Worm (Caenorhabditis elegans) whole organism, L4 larva: ENCODE results near the gene C29H12.2.
A peak's percentile ranks its signal among the peaks of the same experiment; 100 is the strongest.

Experiments
- F26F4.8 ChIP-seq: fragments of 200-800 bp; sonication (Bioruptor generic); conservative IDR thresholded peaks from 2 replicates; pipeline ENCODE4 v1.3.6; 2022; ENCODE audit warnings: missing genetic modification characterization, missing compliant biosample characterization
- F37D6.2 ChIP-seq: sonication (generic microtip); optimal IDR thresholded peaks from 2 replicates; lab custom pipeline; 2016; ENCODE audit warnings: mild to moderate bottlenecking, missing genetic modification characterization, missing compliant biosample characterization
- R02D3.7 ChIP-seq: fragments of 150-350 bp; sonication (generic microtip); optimal IDR thresholded peaks from 3 replicates; lab custom pipeline; 2014; ENCODE audit warnings: missing biosample characterization, missing genetic modification characterization
- T26A8.4 ChIP-seq: fragments of 200-800 bp; sonication (Bioruptor generic); IDR thresholded peaks from 2 replicates; pipeline ENCODE4 v1.3.6; 2022; ENCODE audit warnings: missing genetic modification characterization, missing compliant biosample characterization
- Y5F2A.4 ChIP-seq: fragments of 200-800 bp; sonication (Bioruptor generic); optimal IDR thresholded peaks from 2 replicates; lab custom pipeline; 2018; ENCODE audit warnings: mild to moderate bottlenecking, missing genetic modification characterization, missing compliant biosample characterization
- Y75B8A.6 ChIP-seq: fragments of 200-800 bp; sonication (Bioruptor generic); IDR thresholded peaks from 2 replicates; pipeline ENCODE4 v1.3.6; 2022; ENCODE audit warnings: missing genetic modification reagents, missing genetic modification characterization, missing compliant biosample characterization
- aha-1 ChIP-seq: fragments of 150-350 bp; peaks from one replicate; lab custom pipeline; 2014; ENCODE audit warnings: missing biosample characterization, missing genetic modification characterization
- ama-1 ChIP-seq: fragments of 150-350 bp; optimal IDR thresholded peaks from 2 replicates; lab custom pipeline; 2014; ENCODE audit warnings: inconsistent platforms, mixed read lengths
- arid-1 ChIP-seq: fragments of 200-800 bp; sonication (Bioruptor generic); conservative IDR thresholded peaks from 2 replicates; pipeline ENCODE4 v1.3.6; 2022; ENCODE audit warnings: missing genetic modification reagents, missing genetic modification characterization, missing compliant biosample characterization
- ceh-28 ChIP-seq: fragments of 150-350 bp; optimal IDR thresholded peaks from 2 replicates; lab custom pipeline; 2014; ENCODE audit warnings: missing biosample characterization, missing genetic modification reagents, missing genetic modification characterization
- ceh-32 ChIP-seq: sonication (generic microtip); optimal IDR thresholded peaks from 2 replicates; lab custom pipeline; 2016; ENCODE audit warnings: mild to moderate bottlenecking, missing genetic modification characterization, missing compliant biosample characterization; ENCODE audit not compliant: poor library complexity
- ceh-44 ChIP-seq: fragments of 200-800 bp; sonication (Bioruptor generic); IDR thresholded peaks from 2 replicates; pipeline ENCODE4 v1.3.6; 2022; ENCODE audit warnings: missing genetic modification reagents, missing genetic modification characterization, missing compliant biosample characterization
- cey-2 ChIP-seq: sonication (generic microtip); optimal IDR thresholded peaks from 3 replicates; lab custom pipeline; 2017; ENCODE audit warnings: missing genetic modification characterization, mild to moderate bottlenecking, missing compliant biosample characterization, antibody characterized with exemption, borderline replicate concordance; ENCODE audit not compliant: insufficient read depth
- ctbp-1 ChIP-seq: fragments of 200-800 bp; sonication (Bioruptor generic); IDR thresholded peaks from 2 replicates; pipeline ENCODE4 v1.3.6; 2022; ENCODE audit warnings: missing genetic modification reagents, missing genetic modification characterization, missing compliant biosample characterization
- daf-16 ChIP-seq, 3 experiments: sonication (generic microtip); optimal IDR thresholded peaks; 2 replicates each; lab custom pipeline; 2016 to 2017; ENCODE audit warnings: missing genetic modification characterization in 3 of 3, missing genetic modification reagents in 3 of 3, mild to moderate bottlenecking in 2 of 3, missing compliant biosample characterization in 2 of 3, missing biosample characterization in 1 of 3, moderate library complexity in 1 of 3
- daf-8 ChIP-seq: fragments of 200-800 bp; sonication (Bioruptor generic); IDR thresholded peaks from 2 replicates; pipeline ENCODE4 v1.3.6; 2022; ENCODE audit warnings: missing genetic modification characterization, missing compliant biosample characterization
- dmd-9 ChIP-seq: fragments of 200-800 bp; sonication (Bioruptor generic); IDR thresholded peaks from 2 replicates; pipeline ENCODE4 v1.3.6; 2022; ENCODE audit warnings: missing genetic modification reagents, missing genetic modification characterization, missing compliant biosample characterization
- dve-1 ChIP-seq: sonication (generic microtip); optimal IDR thresholded peaks from 2 replicates; lab custom pipeline; 2017; ENCODE audit warnings: antibody characterized with exemption, mild to moderate bottlenecking, missing genetic modification characterization, missing compliant biosample characterization; ENCODE audit not compliant: insufficient read depth
- hif-1 ChIP-seq, 2 experiments: sonication (generic microtip); optimal IDR thresholded peaks; 2 replicates each; lab custom pipeline; 2016 to 2017; ENCODE audit warnings: missing compliant biosample characterization in 2 of 2, missing genetic modification characterization in 2 of 2, missing genetic modification reagents in 2 of 2, missing genotype in 2 of 2, mild to moderate bottlenecking in 1 of 2
- hlh-30 ChIP-seq: sonication (generic microtip); optimal IDR thresholded peaks from 2 replicates; lab custom pipeline; 2017; ENCODE audit warnings: antibody characterized with exemption, mild to moderate bottlenecking, missing genetic modification characterization, missing compliant biosample characterization; ENCODE audit not compliant: insufficient read depth
- hmg-1.1 ChIP-seq: fragments of 200-800 bp; sonication (Bioruptor generic); IDR thresholded peaks from 2 replicates; pipeline ENCODE4 v1.3.6; 2022; ENCODE audit warnings: missing genetic modification reagents, missing genetic modification characterization, missing compliant biosample characterization
- lin-29 ChIP-seq: fragments of 200-800 bp; sonication (Bioruptor generic); IDR thresholded peaks from 2 replicates; pipeline ENCODE4 v1.3.6; 2022; ENCODE audit warnings: missing genetic modification reagents, missing genetic modification characterization, missing compliant biosample characterization
- lsy-2 ChIP-seq, 2 experiments: fragments of 150-350 bp in 1 of 2; sonication (generic microtip) in 1 of 2; optimal IDR thresholded peaks; 2 replicates each; lab custom pipeline; 2014 to 2017; ENCODE audit warnings: missing biosample characterization in 2 of 2, missing genetic modification characterization in 2 of 2
- mxl-2 ChIP-seq: fragments of 200-800 bp; sonication (Bioruptor generic); conservative IDR thresholded peaks from 2 replicates; pipeline ENCODE4 v1.3.6; 2022; ENCODE audit warnings: missing genetic modification reagents, missing genetic modification characterization, missing compliant biosample characterization
- mxl-3 ChIP-seq: fragments of 200-800 bp; sonication (Bioruptor generic); optimal IDR thresholded peaks from 2 replicates; lab custom pipeline; 2018; ENCODE audit warnings: mild to moderate bottlenecking, missing genetic modification characterization, missing compliant biosample characterization
- nhr-111 ChIP-seq: fragments of 200-800 bp; sonication (Bioruptor generic); optimal IDR thresholded peaks from 2 replicates; lab custom pipeline; 2018; ENCODE audit warnings: mild to moderate bottlenecking, missing genetic modification characterization, missing compliant biosample characterization
- pha-4 ChIP-seq, 2 experiments: fragments of 150-350 bp in 1 of 2; fragments of 200-800 bp in 1 of 2; sonication (Bioruptor generic) in 1 of 2; IDR thresholded peaks in 1 of 2; optimal IDR thresholded peaks in 1 of 2; 2 replicates each; pipeline versions ENCODE4 v1.3.6 to Lab custom; 2014 to 2022; ENCODE audit warnings: missing genetic modification characterization in 2 of 2, missing genetic modification reagents in 2 of 2, missing biosample characterization in 1 of 2, missing compliant biosample characterization in 1 of 2
- pqm-1 ChIP-seq: sonication (generic microtip); optimal IDR thresholded peaks from 2 replicates; lab custom pipeline; 2017; ENCODE audit warnings: missing biosample characterization, missing genetic modification characterization
- skn-1 ChIP-seq: fragments of 150-350 bp; optimal IDR thresholded peaks from 2 replicates; lab custom pipeline; 2014; ENCODE audit warnings: missing biosample characterization, missing genetic modification characterization
- tag-97 ChIP-seq: fragments of 200-800 bp; sonication (Bioruptor generic); IDR thresholded peaks from 2 replicates; pipeline ENCODE4 v1.3.6; 2022; ENCODE audit warnings: missing genetic modification characterization, missing compliant biosample characterization
- tra-1 ChIP-seq: fragments of 200-800 bp; sonication (Bioruptor generic); IDR thresholded peaks from 2 replicates; pipeline ENCODE4 v1.3.6; 2022; ENCODE audit warnings: missing genetic modification reagents, missing genetic modification characterization, missing compliant biosample characterization
- unc-130 ChIP-seq: sonication (generic microtip); optimal IDR thresholded peaks from 2 replicates; lab custom pipeline; 2016; ENCODE audit warnings: missing genetic modification reagents, missing genetic modification characterization, missing compliant biosample characterization
- unc-62 ChIP-seq, 3 experiments: fragments of 150-350 bp in 1 of 3; sonication (generic microtip); optimal IDR thresholded peaks in 2 of 3; peaks in 1 of 3; 1 replicate in 1 of 3; 2 replicates in 2 of 3; lab custom pipeline; 2014 to 2017; ENCODE audit warnings: missing biosample characterization in 3 of 3, missing genetic modification characterization in 3 of 3, missing genetic modification reagents in 3 of 3, missing genotype in 1 of 3
- zip-2 ChIP-seq: fragments of 150-350 bp; optimal IDR thresholded peaks from 2 replicates; lab custom pipeline; 2014; ENCODE audit warnings: missing biosample characterization, missing genetic modification characterization

C29H12.2 gene

DNA sequence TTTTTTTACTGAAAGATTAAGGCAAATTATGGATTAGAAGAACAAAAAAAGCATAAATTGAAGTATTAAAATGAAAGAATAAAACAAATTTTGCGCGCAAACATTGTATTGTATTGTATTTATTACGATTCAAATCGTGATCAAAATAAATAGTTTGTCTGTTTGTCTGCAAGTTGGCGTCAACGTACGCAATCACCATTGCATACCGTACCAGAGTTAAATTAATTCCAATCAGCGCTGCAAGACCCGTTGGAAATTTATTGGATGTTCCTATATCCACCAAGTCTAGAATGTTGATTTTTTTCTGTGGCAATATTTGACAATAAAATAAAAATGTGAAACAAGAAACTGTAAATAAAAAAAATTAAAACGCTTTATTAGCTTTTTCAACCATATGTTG, 10.4 kb upstream of the C29H12.2 start, which contains the start of gene heri-1:
TSS of gene heri-1 (minus strand) at position 8 of the 400 bp plus-strand sequence.
- TF ChIP-seq unc-130 (GFP tag; lab: Kevin White, UChicago) (peak; percentile 70), cey-2 (no peak), hmg-1.1 (GFP tag; lab: Robert Waterston, UW) (no peak), lsy-2 (tag; optimal IDR thresholded peaks at IDR 0.05; lab: Kevin White, UChicago) (peak in 1 of 2 experiments; percentile 4)

DNA sequence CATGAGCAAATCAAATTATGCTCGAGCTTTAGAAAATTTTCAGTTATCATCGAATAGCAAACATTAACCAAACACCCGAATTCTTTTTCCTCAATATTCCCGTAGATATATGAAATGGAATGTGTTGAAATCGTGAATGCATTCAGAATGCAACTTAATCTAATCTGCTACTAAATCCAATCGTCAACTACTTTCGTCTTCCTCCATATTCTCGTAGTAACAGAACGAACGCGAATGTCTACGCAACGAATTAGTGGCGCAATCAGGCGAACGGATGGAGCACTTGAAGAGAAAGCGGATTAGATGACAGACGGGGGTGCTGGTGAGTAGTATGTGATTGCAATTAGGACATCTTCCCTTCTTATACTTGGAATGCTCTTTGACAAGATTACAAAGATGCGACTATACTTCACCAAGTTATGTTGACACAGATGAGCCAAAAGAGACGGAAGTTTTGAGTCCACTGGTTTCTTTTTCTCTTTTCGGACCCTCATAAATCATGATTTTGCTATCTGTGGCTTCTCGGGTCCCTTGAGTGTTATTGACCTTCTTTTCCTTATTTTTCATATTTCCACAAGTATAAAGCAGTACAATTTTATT, 9.7 kb upstream of the C29H12.2 start:
- TF ChIP-seq zip-2 (tag; lab: Kevin White, UChicago): no peak
- no peak for TF ChIP-seq Y75B8A.6
- TF ChIP-seq F26F4.8 (GFP tag; lab: Robert Waterston, UW): no peak
- TF ChIP-seq Y5F2A.4: no peak
- no peak for TF ChIP-seq skn-1
- peak; percentile 17 for TF ChIP-seq aha-1 (tag; lab: Kevin White, UChicago)
- TF ChIP-seq ctbp-1 (GFP tag; lab: Robert Waterston, UW): 0 out of 2 replicates have a peak, but pooled peaks have one; percentile 23
- 0 out of 2 replicates have a peak, but pooled peaks have one; percentile 25 for TF ChIP-seq T26A8.4 (GFP tag; lab: Robert Waterston, UW)

DNA sequence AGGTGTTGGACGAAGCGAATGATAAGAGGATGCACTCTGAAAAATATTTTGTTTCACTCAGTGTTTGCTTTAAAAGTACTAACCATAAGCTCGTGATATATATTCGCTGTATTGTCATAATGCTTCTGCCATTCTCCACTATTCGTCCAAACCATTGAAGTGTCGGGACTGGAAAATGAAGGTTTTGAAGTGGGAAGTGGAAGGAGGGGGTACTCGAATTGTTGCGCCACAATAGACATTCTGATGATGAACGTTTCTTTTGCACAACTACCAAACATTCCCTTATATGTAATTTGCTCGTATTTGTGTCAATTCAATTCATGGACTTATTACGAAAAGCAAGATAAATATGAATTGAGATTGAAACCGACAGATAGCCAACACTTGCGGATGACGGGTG, 8.3 kb upstream of the C29H12.2 start:
- TF ChIP-seq tag-97 (no peak), nhr-111 (GFP tag; lab: Kevin White, UChicago) (no peak), zip-2 (tag; lab: Kevin White, UChicago) (no peak), unc-62 (GFP tag; optimal IDR thresholded peaks at IDR 0.05 in 1 of 2; lab: Kevin White, UChicago) (peak in 1 of 2 experiments; percentile 81), unc-62 (tag; optimal IDR thresholded peaks at IDR 0.05; lab: Kevin White, UChicago) (no peak), F26F4.8 (GFP tag; lab: Robert Waterston, UW) (no peak)

DNA sequence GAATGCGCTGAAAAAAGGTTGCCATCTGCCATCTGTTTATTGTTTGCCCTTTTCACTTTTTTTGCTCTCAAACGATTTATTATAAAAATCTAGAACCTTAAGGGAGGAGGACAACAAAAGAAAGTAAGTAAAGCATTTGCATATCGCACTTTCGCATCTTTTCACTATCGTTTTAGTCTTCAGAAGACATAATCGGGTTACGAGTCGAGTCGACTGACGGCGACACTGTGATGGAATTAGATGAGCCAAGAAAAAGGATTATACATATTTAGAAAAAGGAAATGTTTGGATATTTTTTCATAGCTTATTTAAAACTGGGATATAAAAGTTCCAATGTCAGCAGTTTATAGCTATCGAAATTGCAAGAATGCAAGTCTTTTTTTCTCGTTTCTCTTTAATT, 6.9 kb upstream of the C29H12.2 start:
- TF ChIP-seq aha-1 (tag; lab: Kevin White, UChicago) (peak; percentile 88), hif-1 (tag; optimal IDR thresholded peaks at IDR 0.05; lab: Kevin White, UChicago) (no peak), dve-1 (tag; lab: Kevin White, UChicago) (no peak)

DNA sequence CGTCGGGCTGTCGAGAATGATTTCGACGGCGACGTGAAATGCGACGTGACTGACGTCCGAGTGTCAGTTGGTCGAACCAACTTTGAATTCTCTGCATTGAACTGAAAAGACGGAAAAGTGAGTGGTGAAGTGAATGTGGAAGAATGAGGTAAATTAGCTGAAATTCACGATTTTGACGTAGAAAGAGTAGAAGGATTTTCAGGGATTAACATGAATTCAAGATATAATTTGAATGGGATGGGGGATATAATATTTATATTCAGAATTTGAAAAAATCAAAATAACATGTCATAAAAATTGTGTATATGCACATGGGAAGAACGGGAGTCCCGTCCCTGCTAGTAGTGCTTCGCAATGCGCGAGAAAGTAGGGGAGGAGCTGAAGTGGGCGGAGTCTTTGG, 5.4 kb upstream of the C29H12.2 start, which contains the start of gene C29H12.6:
TSS of gene C29H12.6 (minus strand) at position 101 of the 400 bp plus-strand sequence.
- TF ChIP-seq dmd-9 (GFP tag; lab: Robert Waterston, UW) (no peak), tag-97 (no peak), ceh-32 (tag; lab: Kevin White, UChicago) (no peak), tra-1 (no peak), mxl-2 (GFP tag; lab: Robert Waterston, UW) (no peak), ceh-44 (no peak), skn-1 (no peak), daf-16 (GFP tag; optimal IDR thresholded peaks at IDR 0.05; lab: Kevin White, UChicago) (no peak), daf-16 (tag; optimal IDR thresholded peaks at IDR 0.05; lab: Kevin White, UChicago) (no peak)

DNA sequence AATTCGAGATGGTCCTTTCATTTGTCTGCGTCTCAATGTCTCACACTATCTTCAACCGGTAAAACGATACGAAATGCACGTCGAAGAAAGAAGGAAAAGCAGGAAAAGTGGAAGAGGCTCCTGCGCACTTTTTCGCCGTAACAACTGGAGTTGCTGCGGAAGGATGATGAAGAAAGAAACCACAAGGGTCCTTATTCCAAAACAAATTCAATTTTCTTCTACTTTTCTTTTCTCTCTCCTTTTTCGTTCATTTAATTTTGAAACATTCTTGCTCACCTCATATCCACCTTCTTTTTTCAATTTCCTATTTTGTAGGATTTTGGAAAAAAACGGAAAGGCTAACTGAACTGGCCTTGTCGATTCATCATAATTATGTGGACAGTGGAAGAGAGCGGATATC, 3.1 kb upstream of the C29H12.2 start:
- TF ChIP-seq cey-2: no peak
- TF ChIP-seq arid-1 (GFP tag; lab: Robert Waterston, UW): no peak
- TF ChIP-seq F37D6.2 (tag; lab: Kevin White, UChicago): no peak
- TF ChIP-seq tra-1: no peak
- no peak for TF ChIP-seq hlh-30
- no peak for TF ChIP-seq daf-16 (GFP tag; optimal IDR thresholded peaks at IDR 0.05; lab: Kevin White, UChicago)
- TF ChIP-seq daf-16 (tag; optimal IDR thresholded peaks at IDR 0.05; lab: Kevin White, UChicago): no peak
- no peak for TF ChIP-seq ama-1 (lab: Kevin White, UChicago)
- TF ChIP-seq Y5F2A.4: no peak
- TF ChIP-seq R02D3.7 (tag; lab: Kevin White, UChicago): no peak
- no peak for TF ChIP-seq pha-4 (GFP tag; IDR thresholded peaks at IDR 0.05; lab: Robert Waterston, UW)
- no peak for TF ChIP-seq pha-4 (tag; optimal IDR thresholded peaks at IDR 0.05; lab: Kevin White, UChicago)
- TF ChIP-seq ceh-28: no peak
- TF ChIP-seq nhr-111 (GFP tag; lab: Kevin White, UChicago): no peak
- no peak for TF ChIP-seq pqm-1
- TF ChIP-seq lin-29 (GFP tag; lab: Robert Waterston, UW): no peak
- no peak for TF ChIP-seq zip-2 (tag; lab: Kevin White, UChicago)
- TF ChIP-seq unc-62 (GFP tag; optimal IDR thresholded peaks at IDR 0.05 in 1 of 2; lab: Kevin White, UChicago): no peak
- no peak for TF ChIP-seq unc-62 (tag; optimal IDR thresholded peaks at IDR 0.05; lab: Kevin White, UChicago)
- no peak for TF ChIP-seq daf-8
- TF ChIP-seq lsy-2 (tag; optimal IDR thresholded peaks at IDR 0.05; lab: Kevin White, UChicago): no peak
- TF ChIP-seq mxl-3 (GFP tag; lab: Kevin White, UChicago): no peak
- TF ChIP-seq, all 104 proteins: peak for 0
